Worm (Caenorhabditis elegans) whole organism, L4 larva: ENCODE data around the gene C49A9.2.
A peak's percentile ranks its signal among the peaks of the same experiment; 100 is the strongest.

Source experiments
- F10B5.3 ChIP-seq: sonication (generic microtip); optimal IDR thresholded peaks from 2 replicates; lab custom pipeline; 2016; ENCODE audit warnings: mild to moderate bottlenecking, missing genetic modification characterization, missing compliant biosample characterization
- F26F4.8 ChIP-seq: fragments of 200-800 bp; sonication (Bioruptor generic); conservative IDR thresholded peaks from 2 replicates; pipeline ENCODE4 v1.3.6; 2022; ENCODE audit warnings: missing genetic modification characterization, missing compliant biosample characterization
- F49E8.2 ChIP-seq: sonication (generic microtip); optimal IDR thresholded peaks from 2 replicates; lab custom pipeline; 2016; ENCODE audit warnings: missing compliant biosample characterization, mild to moderate bottlenecking, missing genetic modification characterization, borderline replicate concordance
- T20F7.1 ChIP-seq: fragments of 200-800 bp; sonication (Bioruptor generic); optimal IDR thresholded peaks from 2 replicates; lab custom pipeline; 2018; ENCODE audit warnings: mild to moderate bottlenecking, missing genetic modification characterization, missing compliant biosample characterization
- Y105C5A.15 ChIP-seq: fragments of 200-800 bp; sonication (Bioruptor generic); IDR thresholded peaks from 2 replicates; pipeline ENCODE4 v1.3.6; 2022; ENCODE audit warnings: missing genetic modification characterization, missing compliant biosample characterization
- Y75B8A.6 ChIP-seq: fragments of 200-800 bp; sonication (Bioruptor generic); IDR thresholded peaks from 2 replicates; pipeline ENCODE4 v1.3.6; 2022; ENCODE audit warnings: missing genetic modification reagents, missing genetic modification characterization, missing compliant biosample characterization
- ZK546.5 ChIP-seq, 2 experiments: sonication (generic microtip); optimal IDR thresholded peaks; 2 replicates each; lab custom pipeline; 2017; ENCODE audit warnings: missing biosample characterization in 2 of 2, missing genetic modification characterization in 2 of 2
- aha-1 ChIP-seq: fragments of 150-350 bp; peaks from one replicate; lab custom pipeline; 2014; ENCODE audit warnings: missing biosample characterization, missing genetic modification characterization
- ama-1 ChIP-seq: fragments of 150-350 bp; optimal IDR thresholded peaks from 2 replicates; lab custom pipeline; 2014; ENCODE audit warnings: inconsistent platforms, mixed read lengths
- ceh-28 ChIP-seq: fragments of 150-350 bp; optimal IDR thresholded peaks from 2 replicates; lab custom pipeline; 2014; ENCODE audit warnings: missing biosample characterization, missing genetic modification reagents, missing genetic modification characterization
- ceh-44 ChIP-seq: fragments of 200-800 bp; sonication (Bioruptor generic); IDR thresholded peaks from 2 replicates; pipeline ENCODE4 v1.3.6; 2022; ENCODE audit warnings: missing genetic modification reagents, missing genetic modification characterization, missing compliant biosample characterization
- cey-2 ChIP-seq: sonication (generic microtip); optimal IDR thresholded peaks from 3 replicates; lab custom pipeline; 2017; ENCODE audit warnings: missing genetic modification characterization, mild to moderate bottlenecking, missing compliant biosample characterization, antibody characterized with exemption, borderline replicate concordance; ENCODE audit not compliant: insufficient read depth
- daf-12 ChIP-seq: fragments of 150-350 bp; optimal IDR thresholded peaks from 2 replicates; lab custom pipeline; 2014; ENCODE audit warnings: missing biosample characterization, missing genetic modification reagents, missing genetic modification characterization
- daf-16 ChIP-seq, 3 experiments: sonication (generic microtip); optimal IDR thresholded peaks; 2 replicates each; lab custom pipeline; 2016 to 2017; ENCODE audit warnings: missing genetic modification characterization in 3 of 3, missing genetic modification reagents in 3 of 3, mild to moderate bottlenecking in 2 of 3, missing compliant biosample characterization in 2 of 3, missing biosample characterization in 1 of 3, moderate library complexity in 1 of 3
- dmd-6 ChIP-seq: fragments of 200-800 bp; sonication (Bioruptor generic); IDR thresholded peaks from 2 replicates; pipeline ENCODE4 v1.3.6; 2022; ENCODE audit warnings: missing genetic modification reagents, missing genetic modification characterization, missing compliant biosample characterization
- dmd-8 ChIP-seq: fragments of 200-800 bp; sonication (Bioruptor generic); IDR thresholded peaks from 2 replicates; pipeline ENCODE4 v1.3.6; 2022; ENCODE audit warnings: missing genetic modification characterization, missing compliant biosample characterization
- dmd-9 ChIP-seq: fragments of 200-800 bp; sonication (Bioruptor generic); IDR thresholded peaks from 2 replicates; pipeline ENCODE4 v1.3.6; 2022; ENCODE audit warnings: missing genetic modification reagents, missing genetic modification characterization, missing compliant biosample characterization
- dve-1 ChIP-seq: sonication (generic microtip); optimal IDR thresholded peaks from 2 replicates; lab custom pipeline; 2017; ENCODE audit warnings: antibody characterized with exemption, mild to moderate bottlenecking, missing genetic modification characterization, missing compliant biosample characterization; ENCODE audit not compliant: insufficient read depth
- egl-27 ChIP-seq: sonication (generic microtip); optimal IDR thresholded peaks from 3 replicates; lab custom pipeline; 2017; ENCODE audit warnings: missing biosample characterization, missing genetic modification reagents, missing genetic modification characterization
- fkh-10 ChIP-seq: fragments of 150-350 bp; optimal IDR thresholded peaks from 2 replicates; lab custom pipeline; 2014; ENCODE audit warnings: missing biosample characterization, missing genetic modification reagents, missing genetic modification characterization
- fos-1 ChIP-seq: fragments of 150-350 bp; optimal IDR thresholded peaks from 2 replicates; lab custom pipeline; 2014; ENCODE audit warnings: missing biosample characterization, missing genetic modification characterization
- gei-8 ChIP-seq: fragments of 200-800 bp; sonication (Bioruptor generic); optimal IDR thresholded peaks from 2 replicates; lab custom pipeline; 2018; ENCODE audit warnings: mild to moderate bottlenecking, missing genetic modification characterization, missing compliant biosample characterization
- hlh-11 ChIP-seq: fragments of 200-800 bp; sonication (Bioruptor generic); optimal IDR thresholded peaks from 2 replicates; lab custom pipeline; 2018; ENCODE audit warnings: mild to moderate bottlenecking, missing genetic modification characterization, missing compliant biosample characterization
- jun-1 ChIP-seq: fragments of 150-350 bp; optimal IDR thresholded peaks from 2 replicates; lab custom pipeline; 2014; ENCODE audit warnings: missing biosample characterization, missing genetic modification reagents, missing genetic modification characterization
- lin-1 ChIP-seq: fragments of 200-800 bp; sonication (Bioruptor generic); IDR thresholded peaks from 2 replicates; pipeline ENCODE4 v1.3.6; 2022; ENCODE audit warnings: missing genetic modification reagents, missing genetic modification characterization, missing compliant biosample characterization
- lin-13 ChIP-seq: fragments of 150-350 bp; optimal IDR thresholded peaks from 2 replicates; lab custom pipeline; 2014; ENCODE audit warnings: missing biosample characterization, missing genetic modification reagents, missing genetic modification characterization
- lin-29 ChIP-seq: fragments of 200-800 bp; sonication (Bioruptor generic); IDR thresholded peaks from 2 replicates; pipeline ENCODE4 v1.3.6; 2022; ENCODE audit warnings: missing genetic modification reagents, missing genetic modification characterization, missing compliant biosample characterization
- mxl-2 ChIP-seq: fragments of 200-800 bp; sonication (Bioruptor generic); conservative IDR thresholded peaks from 2 replicates; pipeline ENCODE4 v1.3.6; 2022; ENCODE audit warnings: missing genetic modification reagents, missing genetic modification characterization, missing compliant biosample characterization
- mxl-3 ChIP-seq: fragments of 200-800 bp; sonication (Bioruptor generic); optimal IDR thresholded peaks from 2 replicates; lab custom pipeline; 2018; ENCODE audit warnings: mild to moderate bottlenecking, missing genetic modification characterization, missing compliant biosample characterization
- nhr-11 ChIP-seq: fragments of 150-350 bp; optimal IDR thresholded peaks from 2 replicates; lab custom pipeline; 2014; ENCODE audit warnings: missing biosample characterization, missing genetic modification characterization
- nhr-111 ChIP-seq: fragments of 200-800 bp; sonication (Bioruptor generic); optimal IDR thresholded peaks from 2 replicates; lab custom pipeline; 2018; ENCODE audit warnings: mild to moderate bottlenecking, missing genetic modification characterization, missing compliant biosample characterization
- nhr-25 ChIP-seq: sonication (generic microtip); optimal IDR thresholded peaks from 2 replicates; lab custom pipeline; 2017; ENCODE audit warnings: missing genetic modification characterization, mild to moderate bottlenecking, missing compliant biosample characterization, antibody characterized with exemption, moderate library complexity, borderline replicate concordance; ENCODE audit not compliant: insufficient read depth
- nhr-28 ChIP-seq: fragments of 150-350 bp; optimal IDR thresholded peaks from 2 replicates; lab custom pipeline; 2014; ENCODE audit warnings: missing biosample characterization, missing genetic modification characterization
- nhr-6 ChIP-seq: fragments of 150-350 bp; optimal IDR thresholded peaks from 2 replicates; lab custom pipeline; 2014; ENCODE audit warnings: missing biosample characterization, missing genetic modification characterization
- php-3 ChIP-seq: fragments of 200-800 bp; sonication (Bioruptor generic); IDR thresholded peaks from 2 replicates; pipeline ENCODE4 v1.3.6; 2022; ENCODE audit warnings: missing genetic modification reagents, missing genetic modification characterization, missing compliant biosample characterization
- pqm-1 ChIP-seq: sonication (generic microtip); optimal IDR thresholded peaks from 2 replicates; lab custom pipeline; 2017; ENCODE audit warnings: missing biosample characterization, missing genetic modification characterization
- saeg-2 ChIP-seq: fragments of 200-800 bp; sonication (Bioruptor generic); IDR thresholded peaks from 2 replicates; pipeline ENCODE4 v1.3.6; 2022; ENCODE audit warnings: missing genetic modification reagents, missing genetic modification characterization, missing compliant biosample characterization
- skn-1 ChIP-seq: fragments of 150-350 bp; optimal IDR thresholded peaks from 2 replicates; lab custom pipeline; 2014; ENCODE audit warnings: missing biosample characterization, missing genetic modification characterization
- snpc-1.2 ChIP-seq: fragments of 200-800 bp; sonication (Bioruptor generic); IDR thresholded peaks from 2 replicates; pipeline ENCODE4 v1.3.6; 2022; ENCODE audit warnings: missing genetic modification reagents, missing genetic modification characterization, missing compliant biosample characterization
- unc-130 ChIP-seq: sonication (generic microtip); optimal IDR thresholded peaks from 2 replicates; lab custom pipeline; 2016; ENCODE audit warnings: missing genetic modification reagents, missing genetic modification characterization, missing compliant biosample characterization
- unc-62 ChIP-seq, 3 experiments: fragments of 150-350 bp in 1 of 3; sonication (generic microtip); optimal IDR thresholded peaks in 2 of 3; peaks in 1 of 3; 1 replicate in 1 of 3; 2 replicates in 2 of 3; lab custom pipeline; 2014 to 2017; ENCODE audit warnings: missing biosample characterization in 3 of 3, missing genetic modification characterization in 3 of 3, missing genetic modification reagents in 3 of 3, missing genotype in 1 of 3
- zag-1 ChIP-seq: fragments of 150-350 bp; optimal IDR thresholded peaks from 2 replicates; lab custom pipeline; 2014; ENCODE audit warnings: missing biosample characterization, missing genetic modification characterization

C49A9.2 gene

ce11 chrIV:6220142-6220541 lies 5.1 kb upstream of the C49A9.2 start:
- TF ChIP-seq dmd-6 (GFP tag; lab: Robert Waterston, UW) (peak; percentile 79), lin-1 (GFP tag; lab: Robert Waterston, UW) (peak; percentile 76)

DNA sequence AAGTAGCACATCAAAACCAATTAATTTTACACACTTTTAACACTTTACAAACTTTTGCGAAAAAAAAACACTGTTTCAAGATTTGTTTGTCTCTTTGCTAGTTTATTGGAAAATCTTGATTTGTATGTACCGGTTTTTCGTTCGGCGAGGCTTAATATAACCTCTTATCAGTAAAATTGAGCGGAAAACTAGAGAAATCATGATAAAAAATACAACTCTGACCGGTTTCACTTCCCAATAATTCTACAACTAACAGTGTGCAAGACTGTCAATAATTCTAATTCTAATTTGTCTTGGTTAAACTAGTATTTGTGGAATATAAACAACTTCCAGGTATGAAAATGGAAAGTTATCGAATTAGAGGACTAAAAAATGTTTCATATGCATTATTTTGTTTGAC lies 3.4 kb upstream of the C49A9.2 start, which contains the start of gene C49A9.3:
TSS of gene C49A9.3 (plus strand) at position 212 of the 400 bp plus-strand sequence.
- no peak for TF ChIP-seq fkh-10 (GFP tag; lab: Kevin White, UChicago)
- TF ChIP-seq daf-16 (GFP tag; optimal IDR thresholded peaks at IDR 0.05; lab: Kevin White, UChicago), result no peak
- TF ChIP-seq daf-16 (tag; optimal IDR thresholded peaks at IDR 0.05; lab: Kevin White, UChicago), result peak; percentile 73
- peak; percentile 55 for TF ChIP-seq pqm-1
- no peak for TF ChIP-seq skn-1
- no peak for TF ChIP-seq nhr-111
- no peak for TF ChIP-seq gei-8 (GFP tag; lab: Kevin White, UChicago)
- TF ChIP-seq cey-2, result no peak
- no peak for TF ChIP-seq ceh-28 (tag; lab: Kevin White, UChicago)
- no peak for TF ChIP-seq fos-1 (tag; lab: Kevin White, UChicago)
- no peak for TF ChIP-seq F26F4.8 (GFP tag; lab: Robert Waterston, UW)
- no peak for TF ChIP-seq dmd-9
- TF ChIP-seq php-3 (GFP tag; lab: Robert Waterston, UW), result 0 out of 2 replicates have a peak, but pooled peaks have one; percentile 34
- TF ChIP-seq jun-1 (tag; lab: Kevin White, UChicago), result no peak
- no peak for TF ChIP-seq unc-62 (GFP tag; optimal IDR thresholded peaks at IDR 0.05 in 1 of 2; lab: Kevin White, UChicago)
- no peak for TF ChIP-seq unc-62 (tag; optimal IDR thresholded peaks at IDR 0.05; lab: Kevin White, UChicago)
- TF ChIP-seq dmd-6 (GFP tag; lab: Robert Waterston, UW), result peak; percentile 35; the same call in 1 of the 2 replicates
- peak; percentile 64 for TF ChIP-seq nhr-28
- no peak for TF ChIP-seq dmd-8 (GFP tag; lab: Robert Waterston, UW)
- TF ChIP-seq nhr-11, result no peak
- TF ChIP-seq dve-1, result no peak
- TF ChIP-seq snpc-1.2, result no peak
- no peak for TF ChIP-seq Y105C5A.15 (GFP tag; lab: Robert Waterston, UW)
- no peak for TF ChIP-seq F49E8.2
- TF ChIP-seq F10B5.3 (tag; lab: Kevin White, UChicago), result no peak
- no peak for TF ChIP-seq saeg-2
- TF ChIP-seq nhr-25 (tag; lab: Kevin White, UChicago), result no peak
- no peak for TF ChIP-seq egl-27 (tag; lab: Kevin White, UChicago)
- no peak for TF ChIP-seq zag-1 (tag; lab: Kevin White, UChicago)
- no peak for TF ChIP-seq ama-1 (lab: Kevin White, UChicago)
- no peak for TF ChIP-seq nhr-6 (tag; lab: Kevin White, UChicago)
- no peak for TF ChIP-seq hlh-11 (tag; lab: Kevin White, UChicago)
- no peak for TF ChIP-seq ZK546.5 (tag; optimal IDR thresholded peaks at IDR 0.05; lab: Kevin White, UChicago)
- TF ChIP-seq lin-13 (GFP tag; lab: Kevin White, UChicago), result no peak
- no peak for TF ChIP-seq lin-29 (GFP tag; lab: Robert Waterston, UW)
- no peak for TF ChIP-seq Y75B8A.6 (GFP tag; lab: Robert Waterston, UW)
- no peak for TF ChIP-seq T20F7.1
- no peak for TF ChIP-seq daf-12

DNA sequence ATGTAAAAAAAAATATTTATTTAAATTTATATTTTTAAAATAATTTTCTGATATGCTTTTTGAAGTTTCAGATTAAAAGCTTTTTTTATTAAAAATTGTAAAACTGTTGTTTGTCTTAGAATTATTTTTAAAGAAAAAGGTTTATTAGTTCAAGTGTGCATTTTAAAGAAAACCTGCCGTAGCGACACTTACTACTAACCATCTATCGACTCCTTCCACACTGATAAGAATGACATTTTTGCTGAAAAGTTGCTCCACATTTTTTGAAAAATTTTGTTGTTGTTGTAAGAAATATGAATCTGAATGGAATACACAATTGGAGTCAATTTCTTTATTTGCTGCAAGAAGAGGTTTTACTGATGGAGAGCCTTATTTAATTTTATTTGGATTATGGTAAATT lies 2.7 kb downstream of the C49A9.2 start, which contains the start of gene C49A9.1:
TSS of gene C49A9.1 (plus strand) at position 217 of the 400 bp plus-strand sequence.
- TF ChIP-seq nhr-28, result peak; percentile 3
- no peak for TF ChIP-seq ceh-44 (GFP tag; lab: Robert Waterston, UW)
- TF ChIP-seq daf-16 (GFP tag; optimal IDR thresholded peaks at IDR 0.05; lab: Kevin White, UChicago), result no peak
- peak; percentile 46 for TF ChIP-seq daf-16 (tag; optimal IDR thresholded peaks at IDR 0.05; lab: Kevin White, UChicago)
- TF ChIP-seq mxl-3 (GFP tag; lab: Kevin White, UChicago), result no peak
- TF ChIP-seq mxl-2 (GFP tag; lab: Robert Waterston, UW), result no peak
- peak; percentile 32 for TF ChIP-seq aha-1 (tag; lab: Kevin White, UChicago)
- TF ChIP-seq unc-130 (GFP tag; lab: Kevin White, UChicago), result no peak
- peak; percentile 15 for TF ChIP-seq dve-1
- peak; percentile 70 for TF ChIP-seq pqm-1
